Fruit fly (Drosophila melanogaster) whole organism, embryonic: ENCODE data around the gene mRpS26.

ENCODE experiments used
- Abd-B ChIP-seq: fragments of 200-800 bp; sonication (Bioruptor generic); optimal IDR thresholded peaks from 2 replicates; lab custom pipeline; 2018; ENCODE audit warnings: missing biosample characterization, mild to moderate bottlenecking, missing genetic modification characterization, moderate library complexity
- CG11398 ChIP-seq: fragments of 200-800 bp; sonication (Bioruptor generic); optimal IDR thresholded peaks from 2 replicates; lab custom pipeline; 2016; ENCODE audit warnings: missing biosample characterization, missing genetic modification characterization
- CG11456 ChIP-seq: fragments of 200-800 bp; sonication (Bioruptor generic); IDR thresholded peaks from 3 replicates; pipeline ENCODE4 v1.3.6; 2022; ENCODE audit warnings: missing biosample characterization, missing genetic modification characterization
- CG11696 ChIP-seq: fragments of 200-800 bp; sonication (Bioruptor generic); IDR thresholded peaks from 2 replicates; pipeline ENCODE4 v1.3.6; 2022; ENCODE audit warnings: missing biosample characterization, missing genetic modification characterization
- CG11723 ChIP-seq: fragments of 200-800 bp; sonication (Bioruptor generic); optimal IDR thresholded peaks from 2 replicates; lab custom pipeline; 2017; ENCODE audit warnings: missing biosample characterization, mild to moderate bottlenecking, missing genetic modification characterization
- CG12659 ChIP-seq: fragments of 200-800 bp; sonication (Bioruptor generic); optimal IDR thresholded peaks from 3 replicates; lab custom pipeline; 2017; ENCODE audit warnings: mild to moderate bottlenecking, missing biosample characterization, missing genetic modification reagents, missing genetic modification characterization
- CG13287 ChIP-seq: fragments of 200-800 bp; sonication (Bioruptor generic); IDR thresholded peaks from 2 replicates; pipeline ENCODE4 v1.3.6; 2022; ENCODE audit warnings: missing biosample characterization, missing genetic modification characterization; ENCODE audit not compliant: partially characterized antibody
- CG14050 ChIP-seq: fragments of 200-800 bp; sonication (Bioruptor generic); IDR thresholded peaks from 3 replicates; pipeline ENCODE4 v1.3.6; 2022; ENCODE audit warnings: missing biosample characterization, missing genetic modification characterization
- CG16779 ChIP-seq: fragments of 200-800 bp; sonication (Bioruptor generic); IDR thresholded peaks from 2 replicates; pipeline ENCODE4 v1.3.6; 2022; ENCODE audit warnings: missing biosample characterization, missing genetic modification characterization
- CG17912 ChIP-seq: fragments of 200-800 bp; sonication (Bioruptor generic); optimal IDR thresholded peaks from 2 replicates; lab custom pipeline; 2018; ENCODE audit warnings: missing biosample characterization, mild to moderate bottlenecking, missing genetic modification characterization
- CG2875 ChIP-seq: fragments of 200-800 bp; sonication (Bioruptor generic); optimal IDR thresholded peaks from 2 replicates; lab custom pipeline; 2017; ENCODE audit warnings: missing biosample characterization, mild to moderate bottlenecking, missing genetic modification characterization, missing genetic modification reagents
- CG3995 ChIP-seq: fragments of 200-800 bp; sonication (Bioruptor generic); optimal IDR thresholded peaks from 3 replicates; lab custom pipeline; 2016; ENCODE audit warnings: missing biosample characterization, missing genetic modification characterization
- CG5953 ChIP-seq: fragments of 200-800 bp; sonication (Bioruptor generic); IDR thresholded peaks from 2 replicates; pipeline ENCODE4 v1.3.6; 2022; ENCODE audit warnings: missing biosample characterization, missing genetic modification characterization
- CG6683 ChIP-seq: fragments of 200-800 bp; sonication (Bioruptor generic); optimal IDR thresholded peaks from 2 replicates; lab custom pipeline; 2017; ENCODE audit warnings: missing biosample characterization, mild to moderate bottlenecking, missing genetic modification characterization, missing genetic modification reagents
- CG7556 ChIP-seq: fragments of 200-800 bp; sonication (Bioruptor generic); optimal IDR thresholded peaks from 2 replicates; lab custom pipeline; 2017; ENCODE audit warnings: missing biosample characterization, mild to moderate bottlenecking, missing genetic modification characterization
- CG9797 ChIP-seq: fragments of 200-800 bp; sonication (Bioruptor generic); optimal IDR thresholded peaks from 3 replicates; lab custom pipeline; 2018; ENCODE audit warnings: missing biosample characterization, mild to moderate bottlenecking, missing genetic modification characterization
- CG9817 ChIP-seq: fragments of 200-800 bp; sonication (Bioruptor generic); optimal IDR thresholded peaks from 2 replicates; lab custom pipeline; 2018; ENCODE audit warnings: missing biosample characterization, mild to moderate bottlenecking, missing genetic modification characterization, moderate library complexity
- Dfd ChIP-seq, 2 experiments: fragments of >200 bp; optimal IDR thresholded peaks; 2 replicates each; lab custom pipeline; 2017; ENCODE audit warnings: missing biosample characterization in 2 of 2, missing genetic modification characterization in 2 of 2
- Dll ChIP-seq: fragments of 200-800 bp; sonication (Bioruptor generic); IDR thresholded peaks from 4 replicates; pipeline ENCODE4 v1.3.6; 2022; ENCODE audit warnings: missing biosample characterization, missing genetic modification characterization; ENCODE audit not compliant: partially characterized antibody
- Doc3 ChIP-seq: fragments of 200-800 bp; sonication (Bioruptor generic); IDR thresholded peaks from 3 replicates; pipeline ENCODE4 v1.3.6; 2022; ENCODE audit warnings: missing biosample characterization, missing genetic modification characterization; ENCODE audit not compliant: partially characterized antibody
- Elba2 ChIP-seq: fragments of 200-800 bp; sonication (Bioruptor generic); optimal IDR thresholded peaks from 3 replicates; lab custom pipeline; 2016; ENCODE audit warnings: missing biosample characterization, missing genetic modification characterization
- HLH4C ChIP-seq: fragments of 200-800 bp; sonication (Bioruptor generic); IDR thresholded peaks from 3 replicates; pipeline ENCODE4 v1.3.6; 2022; ENCODE audit warnings: missing biosample characterization, missing genetic modification characterization; ENCODE audit not compliant: partially characterized antibody
- Hr39 ChIP-seq: fragments of >200 bp; optimal IDR thresholded peaks from 2 replicates; lab custom pipeline; 2017
- NfI ChIP-seq: fragments of 200-800 bp; sonication (Bioruptor generic); optimal IDR thresholded peaks from 3 replicates; lab custom pipeline; 2018; ENCODE audit warnings: missing biosample characterization, mild to moderate bottlenecking, missing genetic modification characterization, moderate library complexity
- Taf1 ChIP-seq: fragments of 200-800 bp; sonication (Bioruptor generic); IDR thresholded peaks from 2 replicates; pipeline ENCODE4 v1.3.6; 2022; ENCODE audit warnings: missing biosample characterization, missing genetic modification characterization
- ato ChIP-seq: fragments of 200-800 bp; sonication (Bioruptor generic); IDR thresholded peaks from 2 replicates; pipeline ENCODE4 v1.3.6; 2022; ENCODE audit warnings: missing biosample characterization, missing genetic modification characterization; ENCODE audit not compliant: partially characterized antibody
- br ChIP-seq: fragments of >200 bp; optimal IDR thresholded peaks from 2 replicates; lab custom pipeline; 2017
- btn ChIP-seq: fragments of 200-800 bp; sonication (Bioruptor generic); optimal IDR thresholded peaks from 2 replicates; lab custom pipeline; 2016; ENCODE audit warnings: missing biosample characterization, missing genetic modification characterization
- cad ChIP-seq: fragments of >200 bp; optimal IDR thresholded peaks from 2 replicates; lab custom pipeline; 2017; ENCODE audit warnings: missing biosample characterization, missing genetic modification characterization
- caup ChIP-seq: fragments of 200-800 bp; sonication (Bioruptor generic); optimal IDR thresholded peaks from 3 replicates; lab custom pipeline; 2017; ENCODE audit warnings: missing biosample characterization, mild to moderate bottlenecking, missing genetic modification characterization, moderate library complexity; ENCODE audit not compliant: severe bottlenecking
- chinmo ChIP-seq: fragments of 200-800 bp; sonication (Bioruptor generic); IDR thresholded peaks from 4 replicates; pipeline ENCODE4 v1.3.6; 2022; ENCODE audit warnings: missing biosample characterization, missing genetic modification characterization; ENCODE audit not compliant: partially characterized antibody
- crc ChIP-seq: fragments of 200-800 bp; sonication (Bioruptor generic); optimal IDR thresholded peaks from 2 replicates; lab custom pipeline; 2016; ENCODE audit warnings: missing biosample characterization, missing genetic modification characterization
- dpn ChIP-seq, 2 experiments: fragments of 200-800 bp; sonication (Bioruptor generic); optimal IDR thresholded peaks; 3 replicates each; lab custom pipeline; 2016; ENCODE audit warnings: missing biosample characterization in 2 of 2, missing genetic modification characterization in 2 of 2
- dysf ChIP-seq: fragments of 200-800 bp; sonication (Bioruptor generic); IDR thresholded peaks from 3 replicates; pipeline ENCODE4 v1.3.6; 2022; ENCODE audit warnings: missing biosample characterization, missing genetic modification characterization
- gsb ChIP-seq: fragments of 200-800 bp; sonication (Bioruptor generic); IDR thresholded peaks from 2 replicates; pipeline ENCODE4 v1.3.6; 2022; ENCODE audit warnings: missing biosample characterization, missing genetic modification characterization
- her ChIP-seq: fragments of 200-800 bp; sonication (Bioruptor generic); optimal IDR thresholded peaks from 2 replicates; lab custom pipeline; 2016; ENCODE audit warnings: missing biosample characterization, missing genetic modification characterization
- lab ChIP-seq: fragments of 200-800 bp; sonication (Bioruptor generic); optimal IDR thresholded peaks from 3 replicates; lab custom pipeline; 2017; ENCODE audit warnings: missing biosample characterization, missing genetic modification characterization, mild to moderate bottlenecking, moderate library complexity, missing genetic modification reagents
- onecut ChIP-seq: fragments of 200-800 bp; sonication (Bioruptor generic); IDR thresholded peaks from 2 replicates; pipeline ENCODE4 v1.3.6; 2022; ENCODE audit warnings: missing biosample characterization, missing genetic modification characterization
- org-1 ChIP-seq: fragments of 200-800 bp; sonication (Bioruptor generic); optimal IDR thresholded peaks from 2 replicates; lab custom pipeline; 2017; ENCODE audit warnings: missing biosample characterization, missing genetic modification characterization
- pzg ChIP-seq: fragments of 200-800 bp; sonication (Bioruptor generic); optimal IDR thresholded peaks from 3 replicates; lab custom pipeline; 2018; ENCODE audit warnings: missing biosample characterization, mild to moderate bottlenecking, missing genetic modification characterization, moderate library complexity
- rib ChIP-seq: fragments of 200-800 bp; sonication (Bioruptor generic); IDR thresholded peaks from 2 replicates; pipeline ENCODE4 v1.3.6; 2022; ENCODE audit warnings: missing biosample characterization, missing genetic modification characterization
- sc ChIP-seq, 3 experiments: fragments of >200 bp in 2 of 3; fragments of 200-800 bp in 1 of 3; sonication (Bioruptor generic) in 1 of 3; optimal IDR thresholded peaks; 2 replicates in 2 of 3; 3 replicates in 1 of 3; lab custom pipeline; 2017; ENCODE audit warnings: mild to moderate bottlenecking in 1 of 3, missing biosample characterization in 1 of 3, missing genetic modification characterization in 1 of 3, missing genetic modification reagents in 1 of 3
- stc ChIP-seq: fragments of 200-800 bp; sonication (Bioruptor generic); IDR thresholded peaks from 2 replicates; pipeline ENCODE4 v1.3.6; 2022; ENCODE audit warnings: missing biosample characterization, missing genetic modification characterization
- tap ChIP-seq: fragments of 200-800 bp; optimal IDR thresholded peaks from 3 replicates; lab custom pipeline; 2019; ENCODE audit warnings: missing biosample characterization, mild to moderate bottlenecking, missing genetic modification characterization, moderate library complexity
- tin ChIP-seq: fragments of 200-800 bp; sonication (Bioruptor generic); optimal IDR thresholded peaks from 3 replicates; lab custom pipeline; 2016; ENCODE audit warnings: missing biosample characterization, missing genetic modification characterization
- trem ChIP-seq: fragments of 200-800 bp; optimal IDR thresholded peaks from 3 replicates; lab custom pipeline; 2019; ENCODE audit warnings: missing biosample characterization, mild to moderate bottlenecking, missing genetic modification characterization, moderate library complexity
- vnd ChIP-seq: fragments of 200-800 bp; sonication (Bioruptor generic); IDR thresholded peaks from 3 replicates; pipeline ENCODE4 v1.3.6; 2022; ENCODE audit warnings: missing biosample characterization, missing genetic modification characterization; ENCODE audit not compliant: partially characterized antibody

Gene mRpS26

DNA sequence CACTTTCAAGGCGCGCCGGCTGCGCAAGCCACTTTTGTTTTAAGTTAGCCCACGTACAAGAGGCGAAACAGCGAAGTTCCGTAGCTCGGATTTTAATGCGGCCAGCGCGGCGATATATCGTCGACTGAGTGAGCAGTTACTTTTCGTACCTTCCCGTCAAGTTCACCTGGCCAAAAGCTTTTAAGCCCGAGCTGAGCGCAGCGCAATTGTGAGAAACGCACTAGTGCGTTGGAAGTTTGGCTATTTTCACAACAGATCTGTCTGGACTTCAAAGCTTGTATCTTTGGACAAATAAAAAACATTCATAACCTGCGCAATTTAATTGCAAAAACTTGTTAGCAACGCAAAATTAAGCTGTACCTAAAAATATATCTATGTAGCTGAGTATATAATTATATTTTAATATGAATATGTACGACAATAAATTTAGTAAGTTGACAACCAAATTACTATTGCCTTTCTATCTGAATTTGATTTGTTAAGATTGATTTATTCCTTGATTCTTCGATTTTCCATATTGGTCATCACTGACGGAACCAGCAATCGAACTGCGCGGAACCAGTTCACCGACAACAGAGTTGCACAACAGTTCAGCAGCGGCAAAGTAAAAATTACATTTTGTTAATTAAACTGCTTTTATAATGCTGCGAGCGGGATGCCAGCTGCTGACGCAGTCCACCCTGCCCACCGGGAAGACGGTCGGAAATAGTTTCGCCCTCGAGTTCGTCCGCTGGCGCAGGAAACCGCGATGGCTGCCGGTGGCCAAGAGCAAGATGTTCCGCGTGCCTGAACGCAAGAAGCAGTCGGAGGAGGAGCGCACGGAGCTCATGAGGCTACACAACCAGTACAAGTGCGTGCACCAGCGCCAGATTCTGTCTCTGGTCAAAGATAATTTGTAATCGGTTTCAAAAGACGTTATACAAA, at the start of gene mRpS26, which contains the start of gene CG13698 (continued):
- TF ChIP-seq org-1 (GFP tag; lab: Kevin White, UChicago) (peak; percentile 34), CG11696 (GFP tag; lab: Robert Waterston, UW) (no peak), gsb (no peak), CG6683 (GFP tag; lab: Kevin White, UChicago) (peak; percentile 40), chinmo (GFP tag; lab: Robert Waterston, UW) (no peak; the same call in 2 of the 4 replicates), cad (GFP tag; lab: Kevin White, UChicago) (no peak), CG9797 (GFP tag; lab: Kevin White, UChicago) (no peak), rib (no peak), Dll (GFP tag; lab: Robert Waterston, UW) (no peak; the same call in 3 of the 4 replicates), ato (GFP tag; lab: Robert Waterston, UW) (0 out of 2 replicates have a peak, but pooled peaks have one; percentile 29), sc (optimal IDR thresholded peaks at IDR 0.05; lab: Kevin White, UChicago) (no peak), sc (GFP tag; optimal IDR thresholded peaks at IDR 0.05; lab: Kevin White, UChicago) (no peak), CG16779 (0 out of 2 replicates have a peak, but pooled peaks have one; percentile 41), Hr39 (no peak), CG2875 (GFP tag; lab: Kevin White, UChicago) (peak; percentile 15), dysf (GFP tag; lab: Robert Waterston, UW) (peak; percentile 68; the same call in 1 of the 3 replicates), stc (no peak), Dfd (GFP tag; optimal IDR thresholded peaks at IDR 0.05; lab: Kevin White, UChicago) (no peak), CG9817 (tag; lab: Kevin White, UChicago) (peak; percentile 77), caup (GFP tag; lab: Kevin White, UChicago) (peak; percentile 64), tin (GFP tag; lab: Kevin White, UChicago) (peak; percentile 70), Taf1 (GFP tag; lab: Robert Waterston, UW) (peak; percentile 43; the same call in 1 of the 2 replicates), Abd-B (GFP tag; lab: Kevin White, UChicago) (peak; percentile 68), crc (no peak), vnd (no peak), lab (GFP tag; lab: Kevin White, UChicago) (peak; percentile 76), btn (GFP tag; lab: Kevin White, UChicago) (no peak), NfI (peak; percentile 72), Elba2 (GFP tag; lab: Kevin White, UChicago) (no peak), HLH4C (GFP tag; lab: Robert Waterston, UW) (peak; percentile 54), dpn (GFP tag; optimal IDR thresholded peaks at IDR 0.05; lab: Kevin White, UChicago) (peak; percentile 54 to 80), CG3995 (GFP tag; lab: Kevin White, UChicago) (peak; percentile 60), CG5953 (GFP tag; lab: Robert Waterston, UW) (peak; percentile 26; the same call in 1 of the 2 replicates), onecut (GFP tag; lab: Robert Waterston, UW) (peak; percentile 43; the same call in 1 of the 2 replicates), her (GFP tag; lab: Kevin White, UChicago) (peak; percentile 99), CG11456 (GFP tag; lab: Robert Waterston, UW) (no peak), br (no peak), Doc3 (GFP tag; lab: Robert Waterston, UW) (no peak; the same call in 2 of the 3 replicates), CG11723 (GFP tag; lab: Kevin White, UChicago) (peak; percentile 64), CG12659 (GFP tag; lab: Kevin White, UChicago) (peak; percentile 79), CG11398 (no peak), CG13287 (peak; percentile 0; the same call in 1 of the 2 replicates), CG7556 (GFP tag; lab: Kevin White, UChicago) (peak; percentile 71), CG17912 (GFP tag; lab: Kevin White, UChicago) (no peak), tap (peak; percentile 61), pzg (peak; percentile 58), CG14050 (GFP tag; lab: Robert Waterston, UW) (peak; percentile 50; the same call in 2 of the 3 replicates), trem (tag; lab: Kevin White, UChicago) (peak; percentile 38)
